Fruit fly (Drosophila melanogaster) whole organism, adult: ENCODE results near the gene Acp36DE.

Experiments
- CG1620 ChIP-seq: fragments of 200-800 bp; sonication (Bioruptor generic); optimal IDR thresholded peaks from 2 replicates; lab custom pipeline; 2016; ENCODE audit warnings: missing biosample characterization, missing genetic modification characterization
- CG7045 ChIP-seq: fragments of 200-800 bp; sonication (Bioruptor generic); optimal IDR thresholded peaks from 2 replicates; lab custom pipeline; 2017; ENCODE audit warnings: missing biosample characterization, mild to moderate bottlenecking, missing genetic modification characterization
- Crg-1 ChIP-seq: fragments of 200-800 bp; sonication (Bioruptor generic); optimal IDR thresholded peaks from 2 replicates; lab custom pipeline; 2016; ENCODE audit warnings: missing biosample characterization, missing genetic modification characterization
- tj ChIP-seq: fragments of 200-800 bp; sonication (Bioruptor generic); optimal IDR thresholded peaks from 3 replicates; lab custom pipeline; 2017; ENCODE audit warnings: missing biosample characterization, mild to moderate bottlenecking, missing genetic modification characterization, moderate library complexity

- TF ChIP-seq tj (no peak), CG7045 (GFP tag; lab: Kevin White, UChicago) (no peak), Crg-1 (GFP tag; lab: Kevin White, UChicago) (no peak), CG1620 (GFP tag; lab: Kevin White, UChicago) (no peak)
These were observed 19.5 kb upstream of the Acp36DE start, which contains the start of gene CG34171 for dm6 chr2L:18378291-18378690.
